Fruit fly (Drosophila melanogaster) whole organism, adult: ENCODE results near the gene Cpr11A.

Source experiments
- CG33017 ChIP-seq: fragments of 200-800 bp; sonication (Bioruptor generic); optimal IDR thresholded peaks from 2 replicates; lab custom pipeline; 2018; ENCODE audit warnings: missing biosample characterization, mild to moderate bottlenecking, missing genetic modification characterization, moderate library complexity
- Clk ChIP-seq: fragments of 200-800 bp; sonication (Bioruptor generic); optimal IDR thresholded peaks from 2 replicates; lab custom pipeline; 2017; ENCODE audit warnings: missing biosample characterization, missing genetic modification characterization
- kay ChIP-seq: fragments of 200-800 bp; sonication (Bioruptor generic); peaks from one replicate; lab custom pipeline; 2016; ENCODE audit warnings: missing biosample characterization, missing genetic modification characterization, borderline replicate concordance
- pad ChIP-seq: fragments of 200-800 bp; sonication (Bioruptor generic); optimal IDR thresholded peaks from 3 replicates; lab custom pipeline; 2017; ENCODE audit warnings: missing biosample characterization, missing genetic modification characterization, mild to moderate bottlenecking, moderate library complexity, missing genetic modification reagents

dm6 chrX:12496930-12497329 is 10.2 kb downstream of the Cpr11A start, which contains the start of gene mdu:
- no peak for TF ChIP-seq pad (GFP tag; lab: Kevin White, UChicago)
- no peak for TF ChIP-seq kay
- no peak for TF ChIP-seq Clk
- no peak for TF ChIP-seq CG33017 (tag; lab: Kevin White, UChicago)
